Fruit fly (Drosophila melanogaster) whole organism, wandering third instar larva: ENCODE results near the gene CG13837.

Source experiments
- Abd-B ChIP-seq: fragments of >200 bp; optimal IDR thresholded peaks from 2 replicates; lab custom pipeline; 2017; ENCODE audit warnings: missing biosample characterization, missing genetic modification characterization
- CG9705 ChIP-seq: fragments of 200-800 bp; sonication (Bioruptor generic); optimal IDR thresholded peaks from 2 replicates; lab custom pipeline; 2018; ENCODE audit warnings: missing biosample characterization, mild to moderate bottlenecking, missing genetic modification characterization
- CrebA ChIP-seq: fragments of 200-800 bp; sonication (Bioruptor generic); optimal IDR thresholded peaks from 2 replicates; lab custom pipeline; 2016; ENCODE audit warnings: missing biosample characterization, mild to moderate bottlenecking, missing genetic modification characterization, borderline replicate concordance
- Hr78 ChIP-seq: fragments of >200 bp; optimal IDR thresholded peaks from 2 replicates; lab custom pipeline; 2017; ENCODE audit warnings: missing biosample characterization, missing genetic modification characterization
- Hr83 ChIP-seq: fragments of 200-300 bp; sonication (Bioruptor generic); optimal IDR thresholded peaks from 2 replicates; lab custom pipeline; 2016; ENCODE audit warnings: missing biosample characterization, mild to moderate bottlenecking, missing genetic modification characterization, moderate library complexity; ENCODE audit not compliant: poor library complexity, severe bottlenecking
- N ChIP-seq: fragments of >200 bp; optimal IDR thresholded peaks from 2 replicates; lab custom pipeline; 2018; ENCODE audit warnings: missing biosample characterization, missing external identifiers, missing genetic modification characterization
- OdsH ChIP-seq: fragments of 200-800 bp; sonication (Bioruptor generic); optimal IDR thresholded peaks from 2 replicates; lab custom pipeline; 2016; ENCODE audit warnings: missing biosample characterization, mild to moderate bottlenecking, missing genetic modification characterization
- Sp1 ChIP-seq: fragments of 200-800 bp; sonication (Bioruptor generic); optimal IDR thresholded peaks from 3 replicates; lab custom pipeline; 2019; ENCODE audit warnings: missing biosample characterization, mild to moderate bottlenecking, missing genetic modification characterization, moderate library complexity
- br ChIP-seq: fragments of 200-800 bp; sonication (Bioruptor generic); optimal IDR thresholded peaks from 2 replicates; lab custom pipeline; 2016; ENCODE audit warnings: missing biosample characterization, missing genetic modification characterization
- dsf ChIP-seq: sonication (Bioruptor generic); optimal IDR thresholded peaks from 2 replicates; lab custom pipeline; 2016; ENCODE audit warnings: missing biosample characterization, missing genetic modification characterization, borderline replicate concordance
- sage ChIP-seq: fragments of 200-800 bp; sonication (Bioruptor generic); optimal IDR thresholded peaks from 2 replicates; lab custom pipeline; 2016; ENCODE audit warnings: missing biosample characterization, mild to moderate bottlenecking, missing genetic modification characterization
- usp ChIP-seq: fragments of >200 bp; optimal IDR thresholded peaks from 2 replicates; lab custom pipeline; 2017; ENCODE audit warnings: missing biosample characterization, missing genetic modification characterization

DNA sequence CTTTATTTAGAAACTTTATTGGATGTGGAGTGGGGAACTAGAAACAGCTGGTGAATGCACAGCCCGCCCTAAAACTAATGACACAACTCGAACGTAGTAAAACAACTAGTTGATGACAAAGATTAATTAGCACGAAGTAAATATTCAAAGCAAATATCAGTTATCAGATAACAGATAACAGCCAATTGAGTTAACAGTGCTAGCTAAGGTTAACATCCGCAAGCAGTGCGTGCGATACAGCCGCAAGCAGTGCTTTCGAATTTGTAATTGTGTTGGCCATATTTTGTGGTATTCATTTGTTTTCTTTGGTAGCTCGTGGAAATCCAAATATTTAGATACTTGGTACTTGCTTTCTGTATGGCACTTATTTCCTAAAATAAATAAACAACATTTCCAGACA is 30.3 kb upstream of the CG13837 start:
- TF ChIP-seq CrebA (no peak), Abd-B (GFP tag; lab: Kevin White, UChicago) (no peak), usp (GFP tag; lab: Kevin White, UChicago) (no peak), Hr83 (GFP tag; lab: Kevin White, UChicago) (no peak), Hr78 (GFP tag; lab: Kevin White, UChicago) (no peak), OdsH (GFP tag; lab: Kevin White, UChicago) (no peak), sage (GFP tag; lab: Kevin White, UChicago) (no peak), N (no peak), CG9705 (GFP tag; lab: Kevin White, UChicago) (no peak), Sp1 (GFP tag; lab: Kevin White, UChicago) (no peak), br (GFP tag; lab: Kevin White, UChicago) (no peak), dsf (GFP tag; lab: Kevin White, UChicago) (no peak)
